Fruit fly (Drosophila melanogaster): ENCODE measurements around the gene U4-U6-60K.
A peak's percentile ranks its signal among the peaks of the same experiment; 100 is the strongest.

U4-U6-60K gene

DNA sequence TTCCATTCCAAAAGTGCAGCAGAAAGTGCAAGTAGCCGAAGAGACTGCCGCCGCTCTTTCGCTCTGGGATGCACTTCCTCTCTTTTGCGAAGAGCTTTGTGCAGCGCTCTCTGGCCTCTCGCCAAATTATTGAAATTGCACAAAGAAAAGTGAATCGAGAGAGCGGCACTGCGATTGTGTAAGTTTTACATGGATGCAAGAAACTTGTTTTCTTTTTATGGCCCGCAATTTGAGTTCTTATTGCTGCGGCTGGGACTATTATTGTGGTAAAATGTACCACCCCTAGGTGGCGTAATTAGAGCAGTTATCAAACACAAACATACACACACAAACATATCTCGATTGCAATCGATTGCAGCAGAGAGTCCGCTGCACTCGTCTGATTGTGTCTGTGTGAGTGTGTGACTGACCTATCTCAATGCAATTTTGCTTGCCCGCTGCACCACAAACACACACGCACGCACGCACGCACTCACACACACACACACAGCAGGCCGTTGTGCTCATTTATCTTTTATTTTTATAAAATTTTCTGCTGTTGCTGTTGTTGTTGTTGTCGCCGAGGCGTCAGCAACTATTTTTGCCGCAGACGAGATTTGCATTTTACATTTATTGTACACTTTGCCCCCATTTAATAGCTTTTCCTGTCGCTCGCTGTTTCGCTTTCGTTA is 13.3 kb downstream of the U4-U6-60K start (continued):
- TF ChIP-seq Drgx (GFP tag; IDR thresholded peaks at IDR 0.05) = peak; percentile 38
- TF ChIP-seq CG17802 (tag; optimal IDR thresholded peaks at IDR 0.05) = no peak
- TF ChIP-seq CG10267 (tag; optimal IDR thresholded peaks at IDR 0.05) = no peak
- no peak for TF ChIP-seq en (GFP tag; optimal IDR thresholded peaks at IDR 0.05)
- no peak for TF ChIP-seq wdn (GFP tag; IDR thresholded peaks at IDR 0.05)
- TF ChIP-seq Xbp1 (GFP tag; optimal IDR thresholded peaks at IDR 0.05) = no peak
- TF ChIP-seq ara (GFP tag; IDR thresholded peaks at IDR 0.05) = no peak
- TF ChIP-seq CG12104 (GFP tag; optimal IDR thresholded peaks at IDR 0.05) = no peak
- TF ChIP-seq ems (GFP tag; optimal IDR thresholded peaks at IDR 0.05) = no peak
- TF ChIP-seq tio (GFP tag; optimal IDR thresholded peaks at IDR 0.05) = no peak
- no peak for TF ChIP-seq cwo (GFP tag; optimal IDR thresholded peaks at IDR 0.05)
- no peak for TF ChIP-seq CG6654 (GFP tag; optimal IDR thresholded peaks at IDR 0.05)
- TF ChIP-seq Dip2 (GFP tag; IDR thresholded peaks at IDR 0.05) = no peak
- no peak for TF ChIP-seq CG9797 (GFP tag; optimal IDR thresholded peaks at IDR 0.05)
- no peak for TF ChIP-seq CG8944 (GFP tag; optimal IDR thresholded peaks at IDR 0.05)
- TF ChIP-seq CG4360 (GFP tag; IDR thresholded peaks at IDR 0.05) = peak; percentile 42; the same call in 1 of the 2 replicates
- TF ChIP-seq vnd (GFP tag; IDR thresholded peaks at IDR 0.05; ENCODE audit: partially characterized antibody) = 0 out of 3 replicates have a peak, but pooled peaks have one; percentile 11
- TF ChIP-seq Six4 (GFP tag; optimal IDR thresholded peaks at IDR 0.05) = no peak
- no peak for TF ChIP-seq tin (GFP tag; optimal IDR thresholded peaks at IDR 0.05)
- no peak for TF ChIP-seq H2.0 (GFP tag; IDR thresholded peaks at IDR 0.05)
- no peak for TF ChIP-seq yki (optimal IDR thresholded peaks at IDR 0.05)
- no peak for TF ChIP-seq CG4854 (GFP tag; optimal IDR thresholded peaks at IDR 0.05)
- TF ChIP-seq Fer1 (GFP tag; optimal IDR thresholded peaks at IDR 0.05) = no peak
- no peak for TF ChIP-seq Meics (GFP tag; optimal IDR thresholded peaks at IDR 0.05)
- peak in 1 of 2 experiments; percentile 24 for TF ChIP-seq bsh (GFP tag; optimal IDR thresholded peaks at IDR 0.05)
- no peak for TF ChIP-seq sd (tag; optimal IDR thresholded peaks at IDR 0.05)
- no peak for TF ChIP-seq CG5245 (GFP tag; optimal IDR thresholded peaks at IDR 0.05)
- TF ChIP-seq ssp (GFP tag; IDR thresholded peaks at IDR 0.05) = no peak
- TF ChIP-seq lov (optimal IDR thresholded peaks at IDR 0.05) = no peak
- no peak for TF ChIP-seq lov (GFP tag; IDR thresholded peaks at IDR 0.05)
- no peak for TF ChIP-seq CG8388 (GFP tag; optimal IDR thresholded peaks at IDR 0.05)
- no peak for TF ChIP-seq vvl (GFP tag; IDR thresholded peaks at IDR 0.05)
- no peak for TF ChIP-seq nerfin-1 (tag; optimal IDR thresholded peaks at IDR 0.05)

DNA sequence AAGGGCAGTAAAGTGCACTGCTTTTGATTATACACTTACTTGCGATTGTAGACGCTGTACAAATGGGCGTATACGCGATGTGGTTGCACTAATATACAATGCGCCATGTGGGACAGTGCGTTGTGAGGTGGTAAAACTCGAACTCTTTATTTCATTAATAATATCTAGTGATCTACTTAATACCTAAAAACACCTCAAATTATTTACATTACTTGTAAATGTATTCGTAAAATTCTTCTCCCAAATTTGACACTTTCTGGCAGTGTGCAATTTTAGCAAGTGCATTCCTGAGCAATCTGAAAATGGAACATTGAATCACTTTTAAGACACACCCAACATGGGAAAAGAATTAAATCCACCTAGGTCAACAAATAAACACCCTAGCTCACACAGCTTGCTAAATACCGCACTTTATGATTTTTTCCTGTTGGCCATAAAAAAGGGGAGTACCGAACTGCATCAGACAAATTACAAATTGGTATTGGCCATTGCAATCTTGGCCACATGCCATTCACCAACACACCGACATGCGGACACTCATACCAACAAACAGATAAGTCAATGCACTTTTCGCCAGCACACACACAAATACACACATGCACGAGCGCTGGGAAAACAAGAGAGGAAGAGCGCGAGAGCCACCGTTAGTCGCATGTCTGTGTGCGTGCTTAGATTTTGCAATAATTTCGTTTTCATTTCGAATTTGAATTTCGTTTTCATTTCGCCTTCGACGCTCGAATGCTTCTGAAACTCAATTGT is 14.6 kb downstream of the U4-U6-60K start:
- TF ChIP-seq ara (GFP tag; IDR thresholded peaks at IDR 0.05) (no peak), ac (GFP tag; optimal IDR thresholded peaks at IDR 0.05) (no peak), cg (GFP tag; optimal IDR thresholded peaks at IDR 0.05) (peak; percentile 15), CG7372 (GFP tag; IDR thresholded peaks at IDR 0.05) (peak; percentile 58; the same call in 1 of the 2 replicates), Dfd (GFP tag; optimal IDR thresholded peaks at IDR 0.05) (no peak), Med (GFP tag) (no peak), Hsf (GFP tag; optimal IDR thresholded peaks at IDR 0.05) (no peak), repo (GFP tag; optimal IDR thresholded peaks at IDR 0.05) (no peak), jumu (GFP tag; optimal IDR thresholded peaks at IDR 0.05) (no peak), CG11723 (GFP tag; optimal IDR thresholded peaks at IDR 0.05) (no peak), dysf (GFP tag; IDR thresholded peaks at IDR 0.05) (no peak)
